Worm (Caenorhabditis elegans) whole organism, early embryonic: ENCODE results near the gene D1005.4.
A peak's percentile ranks its signal among the peaks of the same experiment; 100 is the strongest.

Experiments
- B0310.2 ChIP-seq: sonication (generic microtip); optimal IDR thresholded peaks from 2 replicates; lab custom pipeline; 2016; ENCODE audit warnings: mild to moderate bottlenecking, missing genetic modification characterization, missing compliant biosample characterization
- F13C5.2 ChIP-seq: sonication (generic microtip); optimal IDR thresholded peaks from 2 replicates; lab custom pipeline; 2017; ENCODE audit warnings: mild to moderate bottlenecking, missing genetic modification characterization, inconsistent platforms, missing compliant biosample characterization
- aly-1 ChIP-seq: sonication (generic microtip); optimal IDR thresholded peaks from 2 replicates; lab custom pipeline; 2016; ENCODE audit warnings: missing genetic modification characterization, missing compliant biosample characterization
- ama-1 ChIP-seq: fragments of 150-350 bp; optimal IDR thresholded peaks from 2 replicates; lab custom pipeline; 2014
- ceh-13 ChIP-seq: fragments of 200-800 bp; sonication (Bioruptor generic); optimal IDR thresholded peaks from 2 replicates; lab custom pipeline; 2018; ENCODE audit warnings: mild to moderate bottlenecking, missing genetic modification characterization, missing compliant biosample characterization
- ceh-36 ChIP-seq: sonication (generic microtip); optimal IDR thresholded peaks from 2 replicates; lab custom pipeline; 2016; ENCODE audit warnings: missing genetic modification characterization, inconsistent platforms, missing compliant biosample characterization
- ets-7 ChIP-seq: sonication (generic microtip); optimal IDR thresholded peaks from 2 replicates; lab custom pipeline; 2016; ENCODE audit warnings: missing genotype, missing genetic modification characterization, missing compliant biosample characterization
- hmbx-1 ChIP-seq: sonication (generic microtip); optimal IDR thresholded peaks from 2 replicates; lab custom pipeline; 2016; ENCODE audit warnings: mild to moderate bottlenecking, missing genetic modification characterization, missing compliant biosample characterization
- hmg-4 ChIP-seq: fragments of 200-800 bp; sonication (Bioruptor generic); optimal IDR thresholded peaks from 2 replicates; lab custom pipeline; 2018; ENCODE audit warnings: mild to moderate bottlenecking, missing genetic modification characterization, missing compliant biosample characterization
- hnd-1 ChIP-seq: sonication (generic microtip); optimal IDR thresholded peaks from 2 replicates; lab custom pipeline; 2016; ENCODE audit warnings: missing genetic modification characterization, missing compliant biosample characterization
- pes-1 ChIP-seq: fragments of 200-800 bp; sonication (Bioruptor generic); IDR thresholded peaks from 2 replicates; pipeline ENCODE4 v1.3.6; 2022; ENCODE audit warnings: missing genetic modification reagents, missing genetic modification characterization, missing compliant biosample characterization
- scrt-1 ChIP-seq: fragments of 200-800 bp; sonication (Bioruptor generic); IDR thresholded peaks from 2 replicates; pipeline ENCODE4 v1.3.6; 2022; ENCODE audit warnings: missing genetic modification characterization, missing compliant biosample characterization
- sea-1 ChIP-seq: fragments of 200-800 bp; sonication (Bioruptor generic); conservative IDR thresholded peaks from 2 replicates; pipeline ENCODE4 v1.3.6; 2022; ENCODE audit warnings: missing genetic modification characterization, missing compliant biosample characterization
- tbx-11 ChIP-seq: fragments of 200-800 bp; sonication (Bioruptor generic); IDR thresholded peaks from 2 replicates; pipeline ENCODE4 v1.3.6; 2022; ENCODE audit warnings: missing genetic modification characterization, missing compliant biosample characterization
- tbx-37 ChIP-seq: fragments of 200-800 bp; sonication (Bioruptor generic); conservative IDR thresholded peaks from 2 replicates; pipeline ENCODE4 v1.3.6; 2022; ENCODE audit warnings: missing genetic modification reagents, missing genetic modification characterization, missing compliant biosample characterization
- tra-4 ChIP-seq: sonication (generic microtip); optimal IDR thresholded peaks from 2 replicates; lab custom pipeline; 2017; ENCODE audit warnings: missing genetic modification characterization, missing compliant biosample characterization

D1005.4 gene

DNA sequence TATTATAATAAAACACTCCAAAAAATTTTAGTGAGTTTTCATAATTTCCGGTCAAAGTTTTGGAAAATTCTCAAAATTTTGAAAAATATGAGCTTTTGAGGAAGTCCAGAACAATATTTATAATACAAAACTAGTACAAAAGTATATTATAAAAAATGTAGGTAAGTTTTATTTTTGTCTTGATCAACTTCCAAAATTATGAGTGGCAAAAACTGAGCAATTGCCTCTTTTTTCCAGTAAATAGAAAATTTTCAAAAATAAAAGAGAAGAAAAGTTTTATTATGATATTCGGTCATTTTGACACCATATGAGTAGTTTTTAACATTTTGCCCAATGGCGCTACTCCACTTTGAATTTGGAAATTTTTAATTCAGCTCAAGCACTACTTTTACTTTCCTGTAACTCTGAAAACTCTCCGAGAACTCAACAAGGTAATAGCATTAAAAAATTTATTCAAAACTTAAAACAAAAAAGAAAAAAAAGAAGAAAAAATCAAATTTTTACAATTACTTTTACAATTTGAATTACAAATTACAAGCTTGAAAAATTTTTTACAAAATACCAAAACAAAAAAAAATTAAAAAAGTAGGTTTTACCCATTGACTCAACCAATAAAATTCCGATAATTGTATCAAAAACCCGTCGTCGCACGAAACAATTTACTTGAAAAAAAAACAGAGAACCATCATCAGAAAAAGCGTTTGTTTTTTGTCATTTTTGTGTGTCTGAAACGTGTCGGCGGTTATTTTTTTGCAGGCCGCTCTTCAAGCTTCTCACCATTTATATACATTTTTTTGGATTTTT is 18.3 kb upstream of the D1005.4 start:
- TF ChIP-seq hnd-1 (tag; lab: Kevin White, UChicago) (no peak), scrt-1 (no peak), aly-1 (tag; lab: Kevin White, UChicago) (no peak), hmbx-1 (tag; lab: Kevin White, UChicago) (no peak), hmg-4 (no peak), ceh-13 (GFP tag; lab: Kevin White, UChicago) (no peak), pes-1 (no peak), sea-1 (GFP tag; lab: Robert Waterston, UW) (no peak), B0310.2 (no peak), tra-4 (no peak), F13C5.2 (no peak), ceh-36 (tag; lab: Kevin White, UChicago) (no peak), ets-7 (no peak)

DNA sequence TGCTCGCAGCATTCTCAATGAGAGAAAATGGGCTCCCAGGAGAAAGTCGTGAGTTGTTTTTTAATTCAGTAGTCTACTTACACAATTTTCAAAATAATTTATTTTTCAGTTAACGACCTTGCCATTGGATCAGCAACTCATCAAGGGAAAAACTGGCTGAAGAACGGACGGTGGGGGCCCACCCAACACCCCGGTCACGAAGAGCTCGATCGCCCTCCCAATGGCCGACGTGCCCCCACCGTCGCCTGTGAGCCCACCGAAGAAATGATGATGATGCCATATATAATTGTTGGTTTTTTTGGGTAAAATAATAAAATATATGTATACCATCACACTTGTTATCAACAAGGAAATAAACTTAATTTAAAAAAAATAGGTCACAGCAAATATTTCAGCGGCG is 17.3 kb upstream of the D1005.4 start:
- TF ChIP-seq ets-7: no peak

DNA sequence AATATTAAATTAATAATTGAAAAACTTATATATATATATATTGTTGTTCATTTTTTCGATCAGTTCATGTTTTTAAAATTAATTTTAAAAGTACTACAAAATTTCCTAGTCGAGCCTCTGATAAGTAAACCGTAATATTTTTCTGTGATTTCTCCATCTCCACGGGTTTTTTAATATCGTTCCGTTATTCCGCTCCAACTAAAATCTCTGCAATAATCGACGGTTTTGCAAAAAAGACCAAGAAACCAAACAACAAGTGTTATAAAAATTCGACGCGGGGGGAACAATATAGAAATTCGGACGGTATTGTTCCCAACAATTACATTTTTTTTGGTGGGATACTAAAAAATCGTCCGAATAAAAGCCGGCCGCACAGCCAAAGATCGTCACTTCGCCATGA is 16.9 kb upstream of the D1005.4 start, which contains the start of gene F09E10.1:
Gene F09E10.1 (plus strand): TSS at position 301 of the 400 bp plus-strand sequence.
- TF ChIP-seq hnd-1 (tag; lab: Kevin White, UChicago) (no peak), sea-1 (GFP tag; lab: Robert Waterston, UW) (no peak), pes-1 (no peak), hmg-4 (no peak), tra-4 (no peak), ceh-36 (tag; lab: Kevin White, UChicago) (no peak), hmbx-1 (tag; lab: Kevin White, UChicago) (no peak)

DNA sequence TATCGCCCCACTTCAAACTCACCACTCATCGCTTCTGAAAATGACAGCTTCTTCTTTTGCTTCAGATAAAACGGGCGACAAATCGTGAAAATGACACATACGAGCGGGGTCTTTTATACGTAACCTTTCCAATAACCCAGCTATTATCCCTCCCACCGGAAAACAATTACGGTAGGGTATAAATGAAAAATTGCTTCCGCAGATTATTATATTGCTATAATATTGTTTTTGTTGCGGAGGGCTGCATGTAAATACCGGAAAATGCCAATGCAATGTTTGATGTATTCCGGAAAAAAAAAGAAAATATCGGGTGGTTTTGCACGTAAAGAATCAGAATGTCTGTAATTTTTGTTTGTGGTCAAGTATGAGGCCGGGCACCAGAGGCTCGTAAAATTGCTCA is 16.1 kb upstream of the D1005.4 start, which contains the start of gene F09E10.7:
Gene F09E10.7 (minus strand): TSS at position 101 of the 400 bp plus-strand sequence.
- no peak for TF ChIP-seq hmbx-1 (tag; lab: Kevin White, UChicago)
- no peak for TF ChIP-seq scrt-1

DNA sequence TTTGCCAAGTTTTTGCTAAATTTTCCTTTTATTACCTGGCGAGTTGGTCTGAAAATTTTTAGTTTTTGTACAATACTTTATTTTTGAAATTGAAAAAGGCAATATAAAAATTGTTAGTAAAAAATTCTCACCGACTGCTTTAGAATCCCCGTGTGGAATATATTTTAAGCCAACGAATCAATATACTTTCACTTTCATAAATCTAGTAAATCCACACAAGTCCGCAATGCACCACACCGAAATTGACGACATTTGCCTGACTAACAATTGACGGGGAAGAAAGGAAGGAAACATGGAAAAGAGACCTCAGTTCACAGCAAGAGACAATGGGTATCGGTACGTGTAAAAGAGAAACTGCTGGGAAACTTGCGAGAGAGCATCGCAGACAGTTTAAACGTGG is 13.9 kb upstream of the D1005.4 start:
- no peak for TF ChIP-seq ceh-36 (tag; lab: Kevin White, UChicago)
- TF ChIP-seq sea-1 (GFP tag; lab: Robert Waterston, UW): no peak
- TF ChIP-seq tbx-37 (GFP tag; lab: Robert Waterston, UW): no peak
- no peak for TF ChIP-seq aly-1 (tag; lab: Kevin White, UChicago)
- TF ChIP-seq ceh-13 (GFP tag; lab: Kevin White, UChicago): no peak

DNA sequence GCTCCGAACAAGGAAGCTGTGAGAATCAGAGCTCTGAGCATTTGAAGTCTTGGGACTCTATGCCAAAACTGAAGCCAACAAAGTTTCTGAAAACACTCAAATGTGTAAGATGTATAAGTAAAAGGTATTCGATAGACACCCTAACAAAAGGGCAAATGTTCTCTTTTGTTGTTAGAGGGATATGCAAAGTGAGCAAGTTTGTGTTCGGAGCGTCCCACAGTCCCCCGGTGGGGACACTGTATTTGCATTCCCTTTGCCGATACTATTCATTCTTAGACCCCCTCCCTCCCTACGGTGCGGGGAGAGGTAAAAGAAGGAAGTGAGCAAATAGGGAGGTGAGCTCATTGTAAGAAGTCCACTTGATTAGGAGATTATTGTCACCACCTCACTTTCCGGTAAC is 12.0 kb upstream of the D1005.4 start, which contains the start of gene F09E10.6:
Gene F09E10.6 (minus strand): TSS at position 101 of the 400 bp plus-strand sequence.
- TF ChIP-seq hmbx-1 (tag; lab: Kevin White, UChicago): no peak
- no peak for TF ChIP-seq ets-7
- no peak for TF ChIP-seq ama-1 (lab: Kevin White, UChicago)

DNA sequence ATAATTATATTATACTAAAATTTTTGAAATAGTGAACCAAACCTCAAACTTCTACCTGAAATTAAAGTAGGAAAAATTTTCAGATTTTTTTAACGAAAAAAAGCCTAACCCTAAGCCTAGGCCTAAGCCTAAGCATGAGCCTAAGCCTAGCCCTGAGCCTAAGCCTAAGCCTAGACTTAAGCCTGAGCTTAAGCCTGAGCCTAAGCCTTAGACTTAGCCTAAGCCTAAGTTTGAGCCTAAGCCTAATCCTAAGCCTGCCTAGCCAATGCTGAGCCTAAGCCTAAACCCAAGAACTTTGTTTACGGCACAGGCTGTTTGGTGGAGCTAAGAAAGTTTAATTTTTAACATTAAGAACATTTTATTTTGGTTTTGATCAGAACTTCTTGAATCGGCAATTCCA is 10.4 kb upstream of the D1005.4 start:
- TF ChIP-seq hnd-1 (tag; lab: Kevin White, UChicago): no peak
- TF ChIP-seq ama-1 (lab: Kevin White, UChicago): no peak
- peak; percentile 63 for TF ChIP-seq ceh-36 (tag; lab: Kevin White, UChicago)

DNA sequence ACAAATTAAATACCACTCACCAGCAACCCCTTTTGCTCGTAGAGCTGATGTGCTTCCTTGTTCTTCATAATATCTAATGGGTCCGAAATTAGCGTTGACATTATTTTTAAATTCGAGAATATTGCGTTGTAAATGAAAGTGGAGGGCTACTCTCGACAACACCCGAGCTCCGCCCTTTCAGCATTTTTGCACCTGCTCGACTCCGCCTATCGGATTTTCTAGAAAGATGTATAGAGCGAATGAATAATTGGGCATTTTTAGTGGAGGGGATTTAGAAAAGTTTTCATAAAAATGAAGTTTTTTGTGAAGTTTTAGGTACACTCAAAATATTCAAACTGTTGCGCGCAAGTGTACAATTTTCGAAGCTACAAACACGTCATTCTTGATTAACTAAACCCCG is 8.6 kb upstream of the D1005.4 start, which contains the start of gene F09E10.5:
Gene F09E10.5 (minus strand): TSS at position 101 of the 400 bp plus-strand sequence.
- TF ChIP-seq tbx-11 (GFP tag; lab: Robert Waterston, UW): no peak
- TF ChIP-seq B0310.2: no peak

DNA sequence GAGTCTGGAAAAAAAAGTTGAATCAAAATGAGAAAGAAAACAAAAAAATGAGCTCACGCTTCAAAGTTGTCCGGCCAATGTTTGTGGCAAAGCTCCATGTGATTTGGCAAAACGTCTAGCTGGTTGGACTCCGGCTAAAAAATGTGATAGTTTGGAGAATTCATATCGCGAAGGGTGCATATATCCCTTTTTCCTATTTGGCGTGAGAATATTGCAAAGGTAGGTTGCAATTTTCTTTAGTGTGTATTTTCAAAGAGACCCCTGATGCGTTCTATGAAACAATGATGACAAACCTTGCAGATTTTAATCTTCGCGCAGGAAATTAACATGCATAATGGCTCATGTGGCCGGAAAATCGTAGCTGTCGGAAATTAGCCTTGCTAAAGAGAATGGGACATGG is 6.6 kb upstream of the D1005.4 start:
- TF ChIP-seq ama-1 (lab: Kevin White, UChicago): no peak
- TF ChIP-seq B0310.2: no peak
- TF ChIP-seq hmg-4: no peak
- no peak for TF ChIP-seq ceh-13 (GFP tag; lab: Kevin White, UChicago)
- no peak for TF ChIP-seq aly-1 (tag; lab: Kevin White, UChicago)
- TF ChIP-seq tra-4: no peak
- TF ChIP-seq tbx-11 (GFP tag; lab: Robert Waterston, UW): no peak
- TF ChIP-seq pes-1: no peak
- no peak for TF ChIP-seq sea-1 (GFP tag; lab: Robert Waterston, UW)
- TF ChIP-seq tbx-37 (GFP tag; lab: Robert Waterston, UW): no peak
- TF ChIP-seq scrt-1: no peak
- no peak for TF ChIP-seq ceh-36 (tag; lab: Kevin White, UChicago)
- no peak for TF ChIP-seq F13C5.2
- no peak for TF ChIP-seq hnd-1 (tag; lab: Kevin White, UChicago)

DNA sequence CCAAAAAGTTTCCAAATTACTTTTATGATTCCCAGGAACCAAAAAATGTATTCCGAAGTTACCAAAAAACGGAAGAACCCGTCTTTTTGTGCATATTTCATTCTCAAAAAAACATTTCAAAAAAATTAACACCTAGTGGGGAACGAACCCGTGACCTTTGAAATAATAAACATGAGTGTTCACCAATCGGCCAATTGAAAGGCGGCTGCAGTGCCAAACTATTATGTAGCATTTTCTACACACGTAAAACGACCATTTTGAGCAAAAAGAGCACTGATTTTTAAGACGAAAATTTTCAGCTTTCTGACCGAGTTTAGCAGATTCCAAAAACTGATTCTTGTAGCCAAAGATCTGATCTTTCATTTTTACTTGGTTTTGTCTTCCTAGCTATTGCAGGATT is 5.4 kb upstream of the D1005.4 start:
- TF ChIP-seq ama-1 (lab: Kevin White, UChicago) (no peak), aly-1 (tag; lab: Kevin White, UChicago) (no peak), ceh-13 (GFP tag; lab: Kevin White, UChicago) (no peak), B0310.2 (no peak), pes-1 (no peak), ceh-36 (tag; lab: Kevin White, UChicago) (no peak), tbx-37 (GFP tag; lab: Robert Waterston, UW) (no peak), tra-4 (no peak), ets-7 (no peak), hmg-4 (no peak), hnd-1 (tag; lab: Kevin White, UChicago) (no peak), hmbx-1 (tag; lab: Kevin White, UChicago) (no peak)
